Fruit fly (Drosophila melanogaster) whole organism, embryonic: ENCODE data around the gene CG32225.

ENCODE experiments used
- B-H2 ChIP-seq: fragments of 200-800 bp; sonication (Bioruptor generic); optimal IDR thresholded peaks from 2 replicates; lab custom pipeline; 2018; ENCODE audit warnings: missing biosample characterization, mild to moderate bottlenecking, missing genetic modification characterization
- CG6175 ChIP-seq: fragments of 200-800 bp; sonication (Bioruptor generic); IDR thresholded peaks from 3 replicates; pipeline ENCODE4 v1.3.6; 2022; ENCODE audit warnings: missing biosample characterization, missing genetic modification characterization
- CHES-1-like ChIP-seq: fragments of 200-800 bp; sonication (Bioruptor generic); optimal IDR thresholded peaks from 2 replicates; lab custom pipeline; 2016; ENCODE audit warnings: missing biosample characterization, missing genetic modification characterization
- Doc3 ChIP-seq: fragments of 200-800 bp; sonication (Bioruptor generic); IDR thresholded peaks from 3 replicates; pipeline ENCODE4 v1.3.6; 2022; ENCODE audit warnings: missing biosample characterization, missing genetic modification characterization; ENCODE audit not compliant: partially characterized antibody
- Nf-YC ChIP-seq: fragments of 200-800 bp; optimal IDR thresholded peaks from 3 replicates; lab custom pipeline; 2019; ENCODE audit warnings: missing biosample characterization, mild to moderate bottlenecking, missing genetic modification characterization, moderate library complexity
- ap ChIP-seq: fragments of 200-800 bp; sonication (Bioruptor generic); IDR thresholded peaks from 2 replicates; pipeline ENCODE4 v1.3.6; 2022; ENCODE audit warnings: missing biosample characterization, missing genetic modification characterization
- schlank ChIP-seq: fragments of 200-800 bp; sonication (Bioruptor generic); optimal IDR thresholded peaks from 2 replicates; lab custom pipeline; 2018; ENCODE audit warnings: missing biosample characterization, mild to moderate bottlenecking, missing genetic modification characterization

DNA sequence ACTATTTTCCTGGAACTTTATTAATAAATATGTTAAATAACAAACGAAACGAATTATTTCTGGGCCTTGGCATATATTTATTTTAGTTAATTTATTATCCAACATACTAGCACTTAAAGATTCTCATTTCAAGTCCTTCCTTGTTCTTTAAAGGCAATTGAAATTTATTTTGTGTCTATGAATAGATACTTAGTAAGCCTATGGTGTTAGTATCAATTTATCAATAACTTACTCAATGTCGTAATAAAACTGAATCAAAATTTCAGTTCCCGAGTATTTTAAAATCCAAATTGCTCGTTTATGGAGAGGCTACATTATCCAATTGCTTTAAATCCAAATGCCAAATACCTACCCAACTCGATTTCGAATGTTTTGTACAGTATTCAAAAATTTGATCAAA, 40.6 kb downstream of the CG32225 start, which contains the start of gene CG32228:
- no peak for TF ChIP-seq CG6175
- no peak for TF ChIP-seq schlank (tag; lab: Kevin White, UChicago)
- TF ChIP-seq Nf-YC: no peak
- TF ChIP-seq Doc3: no peak
- TF ChIP-seq B-H2 (GFP tag; lab: Kevin White, UChicago): no peak
- TF ChIP-seq ap (GFP tag; lab: Robert Waterston, UW): no peak
- TF ChIP-seq CHES-1-like (GFP tag; lab: Kevin White, UChicago): no peak
